Worm (Caenorhabditis elegans): ENCODE results near the gene plc-2.
"Not testable (repeated sequence)": the region's sequence is repeated elsewhere in the genome, so short reads cannot be mapped to it uniquely, and the experiment has no call there.

The plc-2 gene

DNA sequence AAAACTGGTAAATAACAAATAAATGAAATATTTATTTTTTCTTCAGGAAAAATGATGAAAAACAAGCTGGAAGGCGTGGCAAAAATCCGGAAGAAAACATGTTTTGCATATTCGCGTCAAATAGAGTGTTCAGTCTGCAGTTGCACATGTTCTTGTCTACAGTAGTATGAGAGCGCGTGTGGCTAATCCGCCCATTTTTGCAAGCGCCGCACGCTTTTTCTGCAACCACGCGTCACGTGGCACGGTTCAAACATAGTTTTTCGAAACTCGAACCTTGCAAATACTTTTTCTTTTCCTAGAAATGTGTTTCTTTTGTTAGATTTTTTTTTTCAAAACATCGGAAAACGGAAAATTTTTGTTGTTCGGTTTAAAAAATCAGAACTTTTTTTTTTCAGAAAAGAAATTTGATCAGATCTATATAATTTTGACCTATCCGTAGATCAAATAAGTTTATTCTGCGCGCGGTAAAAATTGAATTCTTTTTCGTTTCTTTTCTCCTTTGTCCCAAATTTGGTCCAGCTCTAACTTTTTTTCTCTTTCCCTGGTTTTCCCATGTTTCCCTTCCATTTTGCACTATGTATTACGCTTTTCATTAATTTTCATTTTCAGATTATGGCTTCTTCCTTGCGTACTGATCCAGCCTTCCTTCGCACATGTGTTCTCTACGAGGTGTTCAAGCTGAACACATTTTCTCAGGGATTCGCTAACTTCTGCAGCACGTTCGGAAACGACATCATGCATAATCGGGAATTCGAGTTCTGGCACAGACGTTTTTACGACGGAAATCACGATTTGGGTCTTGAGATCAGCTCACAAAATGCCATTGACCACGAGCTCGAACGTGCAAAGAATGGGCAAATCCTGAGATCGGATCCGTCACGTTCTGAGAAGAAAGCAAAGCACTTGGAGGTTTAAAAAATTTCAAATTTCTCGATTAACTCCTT, 8.0 kb upstream of the plc-2 start, which contains the start of gene Y75B12B.1:
TSS of gene Y75B12B.1 (plus strand) at position 603 of the 944 bp plus-strand sequence.
- no peak for TF ChIP-seq unc-62 (GFP tag; optimal IDR thresholded peaks at IDR 0.05)

DNA sequence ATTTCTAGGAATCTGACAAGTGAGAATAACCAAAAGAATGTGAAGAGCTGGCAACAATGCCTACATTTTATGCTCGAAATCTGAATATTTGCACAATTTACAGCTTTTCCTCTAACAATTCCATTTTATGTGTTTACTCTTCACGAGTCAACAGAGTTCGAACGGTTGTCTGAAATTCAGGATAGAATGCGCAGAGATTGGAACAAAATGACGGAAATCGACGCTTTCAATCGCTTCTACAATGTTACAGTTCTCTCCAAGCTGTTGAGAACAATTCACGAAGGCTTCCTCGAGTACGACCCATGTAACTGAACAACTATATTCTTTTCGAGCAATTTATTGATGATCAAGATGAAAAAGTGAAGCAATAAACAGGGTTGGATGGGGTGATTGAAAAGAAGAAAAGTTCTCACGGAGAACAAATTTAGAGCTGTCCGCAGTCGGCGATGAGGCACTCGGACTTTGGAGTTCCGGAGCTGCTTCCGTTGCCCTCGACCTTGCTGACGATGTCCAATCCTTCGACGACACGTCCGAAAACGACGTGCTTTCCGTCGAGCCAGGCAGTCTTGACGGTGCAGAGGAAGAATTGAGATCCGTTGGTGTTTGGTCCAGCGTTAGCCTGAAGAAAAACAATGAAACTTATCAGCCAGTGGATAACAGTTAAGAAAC, 6.0 kb upstream of the plc-2 start, which contains the start of gene Y75B12B.3:
TSS of gene Y75B12B.3 (minus strand) at position 21 of the 669 bp plus-strand sequence.
- no peak for TF ChIP-seq unc-62 (GFP tag; optimal IDR thresholded peaks at IDR 0.05)

DNA sequence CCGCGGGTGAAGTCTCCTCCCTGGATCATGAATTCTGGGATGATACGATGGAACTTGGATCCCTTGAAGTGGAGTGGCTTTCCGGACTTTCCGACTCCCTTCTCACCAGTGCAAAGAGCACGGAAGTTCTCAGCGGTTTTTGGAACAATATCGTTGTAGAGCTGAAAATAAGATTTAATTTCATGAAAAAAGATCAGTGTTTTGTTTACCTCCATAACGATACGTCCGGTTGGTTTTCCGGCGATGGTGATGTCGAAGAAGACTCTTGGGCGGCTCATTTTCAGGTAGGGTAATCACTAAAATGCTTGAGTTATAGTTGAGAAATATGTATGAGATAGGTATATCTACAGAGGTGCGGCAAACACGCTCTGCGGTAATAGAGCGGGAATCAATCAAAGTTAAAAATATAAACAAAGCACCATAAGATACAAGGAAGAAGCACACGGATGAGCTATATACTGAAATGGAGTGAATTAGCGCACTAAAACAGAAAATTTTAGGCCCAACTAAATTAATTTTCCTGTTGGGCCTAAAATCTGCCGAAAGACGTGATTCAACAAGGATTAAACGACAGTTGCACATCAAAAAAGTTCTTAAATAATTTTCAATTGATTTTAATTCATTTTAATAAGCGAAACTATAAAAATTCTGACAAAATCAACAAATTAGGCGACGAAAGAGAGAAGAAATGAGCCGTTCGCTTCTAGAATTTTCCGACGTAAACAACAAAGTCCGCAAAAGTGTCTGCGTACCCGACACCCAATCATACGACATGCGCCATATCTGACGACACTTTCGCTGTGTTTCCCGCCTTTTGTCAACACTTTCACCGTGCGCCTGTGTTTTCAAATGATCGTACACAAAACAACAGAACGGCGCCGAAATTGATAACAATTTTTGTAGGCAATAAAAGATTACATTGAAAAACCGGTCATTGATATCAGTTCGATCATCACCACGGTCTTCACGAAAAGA, 5.0 kb upstream of the plc-2 start, which contains the start of the genes cyn-7 and bath-36:
TSS of gene cyn-7 (minus strand) at position 296 of the 975 bp plus-strand sequence.
TSS of gene bath-36 (plus strand) at position 806 of the 975 bp plus-strand sequence.
- TF ChIP-seq unc-62 (GFP tag; optimal IDR thresholded peaks at IDR 0.05) = no peak

DNA sequence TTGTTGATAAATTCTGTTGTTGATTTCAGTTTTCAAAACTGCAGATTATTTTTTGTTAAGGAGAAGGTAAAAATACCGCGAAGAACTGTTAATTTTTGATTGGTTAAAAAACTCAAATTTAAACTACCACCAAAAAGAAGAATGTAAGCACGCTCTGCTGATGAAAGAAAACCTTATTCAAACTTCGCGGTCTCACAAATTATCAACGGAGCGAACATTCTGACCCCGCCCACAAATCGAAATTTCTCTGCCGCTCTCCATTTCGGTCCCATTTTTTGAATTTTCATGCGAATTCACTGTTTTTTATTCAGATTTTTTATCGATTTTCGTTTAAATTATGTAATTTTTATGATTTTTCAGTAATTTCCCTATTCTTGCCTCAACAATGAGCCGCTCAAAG, 2.8 kb upstream of the plc-2 start, which contains the start of gene cyn-3:
TSS of gene cyn-3 (plus strand) at position 361 of the 400 bp plus-strand sequence.
- no peak for TF ChIP-seq unc-62 (GFP tag; optimal IDR thresholded peaks at IDR 0.05)

DNA sequence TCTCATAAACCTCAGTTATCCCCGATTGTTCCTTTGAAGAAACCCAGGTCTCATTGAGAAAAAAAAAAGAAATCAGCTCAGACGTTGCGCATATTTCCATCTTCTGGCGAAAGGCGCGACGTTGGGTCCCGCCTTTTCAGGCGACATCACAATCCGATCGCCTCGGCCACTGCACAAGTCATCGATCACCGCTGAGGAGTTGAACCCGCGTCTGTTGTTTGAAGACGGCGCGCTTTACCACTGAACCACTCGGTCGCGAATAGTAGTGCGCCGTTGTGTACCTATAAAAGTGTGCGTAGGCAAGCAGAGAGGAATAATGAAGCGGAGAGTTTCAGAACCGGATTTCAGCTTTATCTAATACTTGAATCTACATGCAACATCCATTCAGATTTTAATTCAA, 1.5 kb upstream of the plc-2 start, which contains the start of gene Y75B12B.11:
TSS of gene Y75B12B.11 (plus strand) at position 394 of the 400 bp plus-strand sequence.
- no peak for TF ChIP-seq unc-62 (GFP tag; optimal IDR thresholded peaks at IDR 0.05)

DNA sequence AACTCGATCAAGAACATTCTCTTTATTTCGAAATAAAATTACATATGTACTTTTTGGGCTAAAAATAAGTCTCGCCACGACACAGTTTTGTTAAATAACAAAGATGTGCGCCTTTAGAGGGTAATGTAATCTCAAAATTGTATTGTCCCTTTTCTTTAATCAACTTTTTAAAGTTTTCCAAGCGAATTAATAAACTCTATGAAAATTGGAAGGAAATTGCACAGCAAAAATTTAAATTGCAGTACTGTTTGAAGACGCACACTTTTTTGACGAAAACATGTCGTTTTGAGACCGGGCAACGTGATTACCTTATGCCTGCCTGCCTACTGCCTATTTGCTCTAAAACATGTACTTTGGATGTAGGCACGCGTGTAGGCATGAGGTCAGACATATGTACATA, 401 bp upstream of the plc-2 start:
- TF ChIP-seq unc-62 (GFP tag; optimal IDR thresholded peaks at IDR 0.05) = no peak

DNA sequence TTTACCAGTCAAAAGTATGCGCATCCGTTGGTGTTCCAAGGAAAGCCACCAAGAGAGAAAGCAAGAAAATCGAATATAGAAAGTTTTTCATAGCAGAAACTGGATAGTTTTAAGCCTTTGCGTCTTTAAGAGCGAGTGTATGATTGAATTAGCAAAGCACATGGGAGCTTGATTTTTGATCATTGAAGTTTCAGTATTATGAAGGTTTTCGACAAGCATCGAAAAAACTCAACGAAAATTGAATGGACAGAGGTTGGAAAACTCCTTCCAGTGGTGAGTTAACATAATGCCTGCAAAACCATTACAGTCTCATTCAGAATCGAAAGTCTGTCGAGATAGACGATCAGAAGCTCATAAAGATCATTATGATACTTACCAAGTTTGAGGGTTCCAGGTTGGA, 1.5 kb downstream of the plc-2 start, which contains the start of gene Y75B12B.13:
TSS of gene Y75B12B.13 (minus strand) at position 101 of the 400 bp plus-strand sequence.
- TF ChIP-seq unc-62 (GFP tag; optimal IDR thresholded peaks at IDR 0.05) = no peak

DNA sequence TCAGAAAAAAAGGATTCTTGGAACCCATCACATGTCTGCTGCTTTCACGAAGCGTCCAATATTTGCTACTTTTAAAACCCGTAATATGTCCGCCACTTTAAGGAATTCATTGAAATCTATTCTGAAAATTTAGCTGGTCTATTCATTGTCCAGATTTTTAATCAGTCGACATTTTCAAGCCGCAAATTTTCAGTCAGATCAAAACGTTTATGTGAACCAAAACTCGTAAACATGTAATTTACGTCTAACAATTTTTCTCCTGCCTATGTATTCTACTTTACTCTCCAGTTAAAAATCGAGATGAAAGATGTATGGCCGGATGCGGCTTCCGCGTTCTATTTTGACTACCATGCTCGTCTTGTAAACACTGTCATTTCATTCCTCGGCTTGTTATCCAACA, 5.6 kb downstream of the plc-2 start, which contains the start of gene srw-1:
TSS of gene srw-1 (plus strand) at position 301 of the 400 bp plus-strand sequence.
- TF ChIP-seq unc-62 (GFP tag; optimal IDR thresholded peaks at IDR 0.05) = no peak

DNA sequence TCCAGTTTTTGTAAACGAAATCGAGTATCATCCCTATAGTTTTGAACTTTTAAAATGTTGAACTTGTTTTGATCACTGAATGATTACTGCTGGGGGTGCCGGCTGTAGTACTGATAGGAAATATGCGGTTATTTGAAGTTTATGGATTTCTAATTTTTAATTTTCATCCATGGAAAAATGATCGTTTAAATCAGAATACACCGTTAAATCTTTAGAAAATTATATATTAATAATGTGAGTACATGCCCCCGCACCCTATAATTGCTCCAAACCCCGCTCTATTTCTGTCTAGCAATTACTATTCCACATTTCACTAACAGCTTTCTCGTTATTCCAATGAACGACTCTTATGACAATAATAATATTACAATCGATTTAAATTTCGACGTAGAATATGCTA, 7.4 kb downstream of the plc-2 start, which contains the start of gene Y75B12B.10:
TSS of gene Y75B12B.10 (plus strand) at position 301 of the 400 bp plus-strand sequence.
- no peak for TF ChIP-seq unc-62 (GFP tag; optimal IDR thresholded peaks at IDR 0.05)

DNA sequence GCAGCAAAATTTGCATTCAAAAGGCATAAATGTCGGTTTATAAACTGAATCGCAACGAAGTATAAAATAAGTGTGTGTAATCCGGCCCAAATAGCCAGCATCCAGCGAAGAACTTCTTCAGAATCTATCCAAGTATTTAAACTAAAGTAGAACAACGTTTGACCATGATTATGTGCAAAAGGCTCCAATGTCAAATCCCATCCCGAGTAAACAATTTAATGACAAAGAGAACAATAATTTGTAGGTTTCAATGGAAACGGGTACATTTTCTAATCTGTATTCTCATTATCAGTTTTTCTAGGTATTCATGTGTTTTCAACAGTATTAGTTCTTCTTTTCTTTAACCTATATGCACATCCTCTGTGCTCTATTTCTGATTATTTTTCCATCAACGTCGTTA, 15.3 kb downstream of the plc-2 start, which contains the start of gene C41G6.12:
TSS of gene C41G6.12 (minus strand) at position 101 of the 400 bp plus-strand sequence.
- not testable (repeated sequence) for TF ChIP-seq unc-62 (GFP tag; optimal IDR thresholded peaks at IDR 0.05)

DNA sequence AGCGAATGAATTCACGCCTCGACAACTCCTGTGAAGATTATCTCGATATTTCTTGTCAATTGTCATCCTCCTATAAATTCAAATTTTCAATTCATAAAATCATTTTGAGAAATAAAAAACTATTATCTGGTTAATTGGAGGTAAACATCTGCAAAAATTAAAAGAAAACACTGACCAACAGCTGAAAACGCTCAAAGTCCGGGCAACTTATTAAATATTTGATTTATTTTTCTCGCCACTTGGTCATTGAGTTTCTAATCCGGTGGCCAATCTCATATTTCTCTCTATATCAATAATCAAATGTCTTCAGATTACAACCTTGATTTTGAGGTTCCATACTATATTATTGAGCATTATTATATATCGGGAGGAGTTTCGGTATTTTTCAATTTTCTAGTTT, 19.5 kb downstream of the plc-2 start, which contains the start of gene sri-24:
TSS of gene sri-24 (plus strand) at position 301 of the 400 bp plus-strand sequence.
- TF ChIP-seq unc-62 (GFP tag; optimal IDR thresholded peaks at IDR 0.05) = not testable (repeated sequence)

DNA sequence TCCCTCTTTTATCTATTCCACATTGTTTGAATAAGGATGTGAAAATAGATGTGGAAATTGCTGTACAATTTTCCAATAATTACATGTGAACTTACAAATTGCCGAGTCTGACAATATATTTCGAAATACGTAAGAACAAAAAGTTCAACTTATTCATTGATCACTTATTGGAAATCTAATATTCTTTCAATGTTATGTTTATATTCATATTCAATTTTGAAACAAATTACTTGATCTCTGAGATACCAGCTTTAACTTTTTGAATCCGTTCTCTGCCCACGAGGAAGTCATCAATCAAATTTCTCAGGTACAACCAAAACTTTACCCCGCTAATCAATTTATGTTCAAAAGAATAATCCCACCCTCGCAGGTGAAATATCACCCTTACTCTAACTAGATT, 22.8 kb downstream of the plc-2 start, which contains the start of gene sri-26:
TSS of gene sri-26 (plus strand) at position 301 of the 400 bp plus-strand sequence.
- not testable (repeated sequence) for TF ChIP-seq unc-62 (GFP tag; optimal IDR thresholded peaks at IDR 0.05)

DNA sequence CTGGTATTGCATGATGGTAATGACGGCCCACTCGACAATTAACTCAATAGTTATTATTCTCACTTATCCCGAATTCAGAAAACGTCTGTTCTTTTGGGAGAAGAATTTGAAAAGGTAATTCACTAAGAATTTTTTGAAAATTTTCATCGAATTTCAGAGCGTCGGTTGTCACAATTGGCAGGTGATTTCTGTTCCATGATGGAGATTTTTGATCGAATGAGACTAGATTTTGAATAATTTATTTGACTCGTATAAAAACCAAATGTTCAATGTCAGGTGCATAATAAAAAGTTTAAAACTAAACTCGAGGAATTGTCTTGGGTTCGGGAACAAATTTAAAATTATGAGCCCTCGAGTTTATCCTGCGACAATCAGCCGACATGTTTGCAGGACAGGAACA, 24.3 kb downstream of the plc-2 start, which contains the start of gene sri-25:
TSS of gene sri-25 (plus strand) at position 301 of the 400 bp plus-strand sequence.
- TF ChIP-seq unc-62 (GFP tag; optimal IDR thresholded peaks at IDR 0.05) = no peak

DNA sequence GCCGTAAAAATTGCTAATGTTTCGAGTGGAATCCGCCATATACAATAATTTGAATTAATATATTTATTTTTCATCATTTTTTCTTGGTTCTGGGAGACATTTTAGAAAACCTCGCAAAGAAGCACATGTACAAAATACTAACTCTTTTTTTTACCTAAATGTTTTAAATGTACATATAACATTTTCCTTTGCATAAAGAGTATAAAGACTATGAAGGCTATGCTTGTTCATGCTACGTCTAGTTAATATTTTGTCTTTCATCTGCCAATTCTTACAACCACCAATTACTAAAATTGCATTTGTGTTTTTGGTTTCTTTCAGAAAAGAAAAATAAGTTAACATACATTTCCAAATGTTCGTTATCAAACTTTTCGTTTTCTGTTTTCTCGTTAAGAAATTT, 29.0 kb downstream of the plc-2 start, which contains the start of gene irld-25:
TSS of gene irld-25 (plus strand) at position 301 of the 400 bp plus-strand sequence.
- TF ChIP-seq unc-62 (GFP tag; optimal IDR thresholded peaks at IDR 0.05) = no peak

All from whole organism, dauer.